Fruit fly (Drosophila melanogaster) whole organism, embryonic: ENCODE data around the gene Syt1.
A peak's percentile ranks its signal among the peaks of the same experiment; 100 is the strongest.

Experiments
- Asciz ChIP-seq: fragments of 200-800 bp; sonication (Bioruptor generic); optimal IDR thresholded peaks from 2 replicates; lab custom pipeline; 2017; ENCODE audit warnings: missing biosample characterization, mild to moderate bottlenecking, missing genetic modification characterization, missing genetic modification reagents
- Awh ChIP-seq: fragments of 200-800 bp; sonication (Bioruptor generic); IDR thresholded peaks from 2 replicates; pipeline ENCODE4, ENCODE4 v1.3.6; 2022; ENCODE audit warnings: missing biosample characterization, missing genetic modification characterization
- BtbVII ChIP-seq: fragments of 200-800 bp; sonication (Bioruptor generic); optimal IDR thresholded peaks from 3 replicates; lab custom pipeline; 2017; ENCODE audit warnings: missing biosample characterization, mild to moderate bottlenecking, missing genetic modification characterization
- CG1024 ChIP-seq: fragments of 200-800 bp; sonication (Bioruptor generic); IDR thresholded peaks from 2 replicates; pipeline ENCODE4 v1.3.6; 2022; ENCODE audit warnings: missing biosample characterization, missing genetic modification characterization
- CG12071 ChIP-seq: fragments of 200-800 bp; sonication (Bioruptor generic); optimal IDR thresholded peaks from 3 replicates; lab custom pipeline; 2018; ENCODE audit warnings: missing biosample characterization, mild to moderate bottlenecking, missing genetic modification characterization
- CG1233 ChIP-seq: fragments of 200-800 bp; sonication (Bioruptor generic); optimal IDR thresholded peaks from 4 replicates; lab custom pipeline; 2018; ENCODE audit warnings: missing biosample characterization, mild to moderate bottlenecking, missing genetic modification characterization
- CG12659 ChIP-seq: fragments of 200-800 bp; sonication (Bioruptor generic); optimal IDR thresholded peaks from 3 replicates; lab custom pipeline; 2017; ENCODE audit warnings: mild to moderate bottlenecking, missing biosample characterization, missing genetic modification reagents, missing genetic modification characterization
- CG13123 ChIP-seq: fragments of 200-800 bp; sonication (Bioruptor generic); optimal IDR thresholded peaks from 2 replicates; lab custom pipeline; 2016; ENCODE audit warnings: missing biosample characterization, missing genetic modification characterization
- CG13287 ChIP-seq: fragments of 200-800 bp; sonication (Bioruptor generic); IDR thresholded peaks from 2 replicates; pipeline ENCODE4 v1.3.6; 2022; ENCODE audit warnings: missing biosample characterization, missing genetic modification characterization; ENCODE audit not compliant: partially characterized antibody
- CG13894 ChIP-seq: fragments of 200-800 bp; sonication (Bioruptor generic); optimal IDR thresholded peaks from 3 replicates; lab custom pipeline; 2018; ENCODE audit warnings: missing biosample characterization, mild to moderate bottlenecking, missing genetic modification characterization, moderate library complexity
- CG14050 ChIP-seq: fragments of 200-800 bp; sonication (Bioruptor generic); IDR thresholded peaks from 3 replicates; pipeline ENCODE4 v1.3.6; 2022; ENCODE audit warnings: missing biosample characterization, missing genetic modification characterization
- CG17361 ChIP-seq: fragments of 200-800 bp; sonication (Bioruptor generic); IDR thresholded peaks from 3 replicates; pipeline ENCODE4 v1.3.6; 2022; ENCODE audit warnings: missing biosample characterization, missing genetic modification characterization
- CG30431 ChIP-seq: fragments of 200-800 bp; sonication (Bioruptor generic); optimal IDR thresholded peaks from 2 replicates; lab custom pipeline; 2017; ENCODE audit warnings: missing biosample characterization, missing genetic modification characterization
- CG3281 ChIP-seq: fragments of 200-800 bp; sonication (Bioruptor generic); optimal IDR thresholded peaks from 3 replicates; lab custom pipeline; 2017; ENCODE audit warnings: missing biosample characterization, mild to moderate bottlenecking, missing genetic modification characterization
- CG5180 ChIP-seq: fragments of 200-800 bp; sonication (Bioruptor generic); optimal IDR thresholded peaks from 3 replicates; lab custom pipeline; 2017; ENCODE audit warnings: missing biosample characterization, missing genetic modification characterization, mild to moderate bottlenecking, moderate library complexity, missing genetic modification reagents
- CG5245 ChIP-seq: fragments of 200-800 bp; sonication (Bioruptor generic); optimal IDR thresholded peaks from 3 replicates; lab custom pipeline; 2016; ENCODE audit warnings: missing biosample characterization, missing genetic modification characterization
- CG5953 ChIP-seq: fragments of 200-800 bp; sonication (Bioruptor generic); IDR thresholded peaks from 2 replicates; pipeline ENCODE4 v1.3.6; 2022; ENCODE audit warnings: missing biosample characterization, missing genetic modification characterization
- CG9215 ChIP-seq: fragments of 200-800 bp; sonication (Bioruptor generic); IDR thresholded peaks from 2 replicates; pipeline ENCODE4 v1.3.6; 2022; ENCODE audit warnings: missing biosample characterization, missing genetic modification characterization
- CG9797 ChIP-seq: fragments of 200-800 bp; sonication (Bioruptor generic); optimal IDR thresholded peaks from 3 replicates; lab custom pipeline; 2018; ENCODE audit warnings: missing biosample characterization, mild to moderate bottlenecking, missing genetic modification characterization
- CoRest ChIP-seq: fragments of 200-800 bp; sonication (Bioruptor generic); optimal IDR thresholded peaks from 3 replicates; lab custom pipeline; 2018; ENCODE audit warnings: missing biosample characterization, mild to moderate bottlenecking, missing genetic modification characterization, moderate library complexity
- Dad ChIP-seq: fragments of 200-800 bp; sonication (Bioruptor generic); optimal IDR thresholded peaks from 3 replicates; lab custom pipeline; 2016; ENCODE audit warnings: missing biosample characterization, missing genetic modification characterization
- Dbx ChIP-seq: fragments of 200-800 bp; sonication (Bioruptor generic); IDR thresholded peaks from 3 replicates; pipeline ENCODE4 v1.3.6; 2022; ENCODE audit warnings: missing biosample characterization, missing genetic modification characterization
- Dfd ChIP-seq, 2 experiments: fragments of >200 bp; optimal IDR thresholded peaks; 2 replicates each; lab custom pipeline; 2017; ENCODE audit warnings: missing biosample characterization in 2 of 2, missing genetic modification characterization in 2 of 2
- Dip3 ChIP-seq: fragments of 200-800 bp; sonication (Bioruptor generic); optimal IDR thresholded peaks from 3 replicates; lab custom pipeline; 2016; ENCODE audit warnings: missing biosample characterization, missing genetic modification characterization
- Doc3 ChIP-seq: fragments of 200-800 bp; sonication (Bioruptor generic); IDR thresholded peaks from 3 replicates; pipeline ENCODE4 v1.3.6; 2022; ENCODE audit warnings: missing biosample characterization, missing genetic modification characterization; ENCODE audit not compliant: partially characterized antibody
- Fer1 ChIP-seq: fragments of 200-800 bp; sonication (Bioruptor generic); optimal IDR thresholded peaks from 2 replicates; lab custom pipeline; 2017; ENCODE audit warnings: missing biosample characterization, mild to moderate bottlenecking, missing genetic modification characterization
- Gsc ChIP-seq: fragments of 200-800 bp; sonication (Bioruptor generic); IDR thresholded peaks from 2 replicates; pipeline ENCODE4 v1.3.6; 2022; ENCODE audit warnings: missing biosample characterization, missing genetic modification characterization
- Hmr ChIP-seq: fragments of 200-800 bp; sonication (Bioruptor generic); optimal IDR thresholded peaks from 3 replicates; lab custom pipeline; 2017; ENCODE audit warnings: mild to moderate bottlenecking, missing biosample characterization, missing genetic modification reagents, missing genetic modification characterization
- Kr ChIP-seq: fragments of 200-800 bp; sonication (Bioruptor generic); optimal IDR thresholded peaks from 2 replicates; lab custom pipeline; 2017; ENCODE audit warnings: missing biosample characterization, mild to moderate bottlenecking, missing genetic modification characterization
- NFAT ChIP-seq: fragments of 200-800 bp; sonication (Bioruptor generic); IDR thresholded peaks from 2 replicates; pipeline ENCODE4 v1.3.6; 2022; ENCODE audit warnings: missing biosample characterization, missing genetic modification characterization
- Neu2 ChIP-seq: fragments of 200-800 bp; sonication (Bioruptor generic); optimal IDR thresholded peaks from 3 replicates; lab custom pipeline; 2016; ENCODE audit warnings: missing biosample characterization, missing genetic modification characterization, borderline replicate concordance
- Ptx1 ChIP-seq: fragments of 200-800 bp; sonication (Bioruptor generic); IDR thresholded peaks from 2 replicates; pipeline ENCODE4 v1.3.6; 2022; ENCODE audit warnings: missing biosample characterization, missing genetic modification characterization
- Sox100B ChIP-seq: fragments of 200-800 bp; sonication (Bioruptor generic); optimal IDR thresholded peaks from 3 replicates; lab custom pipeline; 2018; ENCODE audit warnings: missing biosample characterization, mild to moderate bottlenecking, missing genetic modification characterization
- Sox102F ChIP-seq: fragments of 200-800 bp; sonication (Bioruptor generic); optimal IDR thresholded peaks from 2 replicates; lab custom pipeline; 2018; ENCODE audit warnings: missing biosample characterization, mild to moderate bottlenecking, missing genetic modification characterization, moderate library complexity
- Ssrp ChIP-seq: fragments of 200-800 bp; sonication (Bioruptor generic); optimal IDR thresholded peaks from 2 replicates; lab custom pipeline; 2018; ENCODE audit warnings: missing biosample characterization, mild to moderate bottlenecking, missing genetic modification characterization, moderate library complexity
- Xbp1 ChIP-seq: fragments of 200-800 bp; sonication (Bioruptor generic); optimal IDR thresholded peaks from 3 replicates; lab custom pipeline; 2016; ENCODE audit warnings: missing biosample characterization, mild to moderate bottlenecking, missing genetic modification characterization
- abd-A ChIP-seq: fragments of 200-800 bp; sonication (Bioruptor generic); optimal IDR thresholded peaks from 3 replicates; lab custom pipeline; 2019; ENCODE audit warnings: missing biosample characterization, mild to moderate bottlenecking, missing genetic modification characterization, moderate library complexity
- ash1 ChIP-seq: fragments of 200-800 bp; sonication (Bioruptor generic); optimal IDR thresholded peaks from 2 replicates; lab custom pipeline; 2018; ENCODE audit warnings: missing biosample characterization, mild to moderate bottlenecking, missing genetic modification characterization
- gce ChIP-seq: fragments of 200-800 bp; sonication (Bioruptor generic); IDR thresholded peaks from 3 replicates; pipeline ENCODE4 v1.3.6; 2022; ENCODE audit warnings: missing biosample characterization, missing genetic modification characterization
- gcm ChIP-seq: fragments of 200-800 bp; sonication (Bioruptor generic); optimal IDR thresholded peaks from 2 replicates; lab custom pipeline; 2019; ENCODE audit warnings: missing biosample characterization, mild to moderate bottlenecking, missing genetic modification characterization, moderate library complexity
- gro ChIP-seq: fragments of 200-800 bp; sonication (Bioruptor generic); optimal IDR thresholded peaks from 2 replicates; lab custom pipeline; 2016; ENCODE audit warnings: missing biosample characterization, missing genetic modification characterization
- hbn ChIP-seq: fragments of 200-800 bp; sonication (Bioruptor generic); IDR thresholded peaks from 2 replicates; pipeline ENCODE4 v1.3.6; 2022; ENCODE audit warnings: missing biosample characterization, missing genetic modification characterization; ENCODE audit not compliant: partially characterized antibody
- hkb ChIP-seq, 2 experiments: fragments of 200-800 bp in 1 of 2; fragments of >200 bp in 1 of 2; sonication (Bioruptor generic) in 1 of 2; IDR thresholded peaks in 1 of 2; optimal IDR thresholded peaks in 1 of 2; 2 replicates each; pipeline versions ENCODE4 v1.3.6 to Lab custom; 2017 to 2022; ENCODE audit warnings: missing biosample characterization in 1 of 2, missing genetic modification characterization in 1 of 2
- lilli ChIP-seq: fragments of 200-800 bp; sonication (Bioruptor generic); optimal IDR thresholded peaks from 3 replicates; lab custom pipeline; 2016; ENCODE audit warnings: missing biosample characterization, missing genetic modification characterization
- otp ChIP-seq: fragments of 200-800 bp; sonication (Bioruptor generic); IDR thresholded peaks from 3 replicates; pipeline ENCODE4, ENCODE4 v1.3.6; 2022; ENCODE audit warnings: missing biosample characterization, missing genetic modification characterization
- rib ChIP-seq: fragments of 200-800 bp; sonication (Bioruptor generic); IDR thresholded peaks from 2 replicates; pipeline ENCODE4 v1.3.6; 2022; ENCODE audit warnings: missing biosample characterization, missing genetic modification characterization
- shn ChIP-seq: fragments of 200-800 bp; sonication (Bioruptor generic); optimal IDR thresholded peaks from 3 replicates; lab custom pipeline; 2016; ENCODE audit warnings: missing biosample characterization, missing genetic modification characterization
- usp ChIP-seq: fragments of >200 bp; optimal IDR thresholded peaks from 2 replicates; lab custom pipeline; 2017; ENCODE audit warnings: missing biosample characterization, missing genetic modification characterization

Syt1 gene

dm6 chr2L:2765659-2766373 lies 34.0 kb downstream of the Syt1 start, which contains the start of the genes Snx21 and aph-1 (continued):
- peak; percentile 93 for TF ChIP-seq CG3281 (GFP tag; lab: Kevin White, UChicago)
- TF ChIP-seq CG9797 (GFP tag; lab: Kevin White, UChicago): peak; percentile 13
- no peak for TF ChIP-seq Dfd (GFP tag; optimal IDR thresholded peaks at IDR 0.05; lab: Kevin White, UChicago)
- peak; percentile 85 for TF ChIP-seq abd-A (tag; lab: Kevin White, UChicago)
- peak; percentile 95 for TF ChIP-seq Hmr (GFP tag; lab: Kevin White, UChicago)
- peak; percentile 92 for TF ChIP-seq lilli
- TF ChIP-seq CG5180 (GFP tag; lab: Kevin White, UChicago): peak; percentile 74
- TF ChIP-seq Sox100B (GFP tag; lab: Kevin White, UChicago): peak; percentile 93
- no peak for TF ChIP-seq ash1 (GFP tag; lab: Kevin White, UChicago)
- TF ChIP-seq Dip3 (GFP tag; lab: Kevin White, UChicago): peak; percentile 93
- peak; percentile 77 for TF ChIP-seq CG14050 (GFP tag; lab: Robert Waterston, UW)
- peak; percentile 88 for TF ChIP-seq CG30431 (GFP tag; lab: Kevin White, UChicago)
- TF ChIP-seq Gsc: peak; percentile 74
- TF ChIP-seq CG13894 (tag; lab: Kevin White, UChicago): peak; percentile 92
- TF ChIP-seq hbn (GFP tag; lab: Robert Waterston, UW): no peak
- no peak for TF ChIP-seq Doc3 (GFP tag; lab: Robert Waterston, UW)
- TF ChIP-seq CG1233 (GFP tag; lab: Kevin White, UChicago): peak; percentile 84
- peak; percentile 93 for TF ChIP-seq Fer1 (GFP tag; lab: Kevin White, UChicago)
- TF ChIP-seq Asciz: peak; percentile 84
- peak; percentile 86 for TF ChIP-seq Dad
- peak; percentile 90 for TF ChIP-seq Dbx (GFP tag; lab: Robert Waterston, UW)
- TF ChIP-seq CG9215 (GFP tag; lab: Robert Waterston, UW): peak; percentile 89
- peak; percentile 90 for TF ChIP-seq Ssrp
- no peak for TF ChIP-seq usp (GFP tag; lab: Kevin White, UChicago)
- TF ChIP-seq Kr (GFP tag; lab: Kevin White, UChicago): no peak
- peak; percentile 56; the same call in 2 of the 3 replicates for TF ChIP-seq otp (GFP tag; lab: Robert Waterston, UW)
- peak; percentile 92 for TF ChIP-seq Sox102F
- peak; percentile 85 for TF ChIP-seq CG5245
- peak; percentile 56 for TF ChIP-seq CG5953 (GFP tag; lab: Robert Waterston, UW)
- TF ChIP-seq CG12659 (GFP tag; lab: Kevin White, UChicago): peak; percentile 95
- peak; percentile 95 for TF ChIP-seq CoRest
- peak; percentile 91 for TF ChIP-seq BtbVII (GFP tag; lab: Kevin White, UChicago)
- peak; percentile 63 for TF ChIP-seq CG12071 (GFP tag; lab: Kevin White, UChicago)
- peak; percentile 28; the same call in 1 of the 2 replicates for TF ChIP-seq CG13287 (GFP tag; lab: Robert Waterston, UW)
- peak; percentile 56; the same call in 1 of the 3 replicates for TF ChIP-seq gce (GFP tag; lab: Robert Waterston, UW)
- peak; percentile 78 for TF ChIP-seq gro
- TF ChIP-seq shn (GFP tag; lab: Kevin White, UChicago): peak; percentile 93
- TF ChIP-seq NFAT (GFP tag; lab: Robert Waterston, UW): peak; percentile 87
- peak; percentile 92 for TF ChIP-seq Xbp1 (GFP tag; lab: Kevin White, UChicago)
- TF ChIP-seq CG17361 (GFP tag; lab: Robert Waterston, UW): peak; percentile 95
- TF ChIP-seq Awh (GFP tag; lab: Robert Waterston, UW): peak; percentile 75
- peak; percentile 69 for TF ChIP-seq rib (GFP tag; lab: Robert Waterston, UW)
- TF ChIP-seq CG13123 (GFP tag; lab: Kevin White, UChicago): peak; percentile 76
- TF ChIP-seq gcm (GFP tag; lab: Kevin White, UChicago): peak; percentile 91
- peak; percentile 94 for TF ChIP-seq Ptx1 (GFP tag; lab: Robert Waterston, UW)
- peak; percentile 71 for TF ChIP-seq Neu2 (GFP tag; lab: Kevin White, UChicago)
- TF ChIP-seq hkb (optimal IDR thresholded peaks at IDR 0.05; lab: Kevin White, UChicago): peak; percentile 40
- peak; percentile 91 for TF ChIP-seq hkb (GFP tag; IDR thresholded peaks at IDR 0.05; lab: Robert Waterston, UW)
- TF ChIP-seq CG1024 (GFP tag; lab: Robert Waterston, UW): peak; percentile 47; the same call in 1 of the 2 replicates
